Worm (Caenorhabditis elegans): ENCODE data around the gene pgp-3.

Gene pgp-3

DNA sequence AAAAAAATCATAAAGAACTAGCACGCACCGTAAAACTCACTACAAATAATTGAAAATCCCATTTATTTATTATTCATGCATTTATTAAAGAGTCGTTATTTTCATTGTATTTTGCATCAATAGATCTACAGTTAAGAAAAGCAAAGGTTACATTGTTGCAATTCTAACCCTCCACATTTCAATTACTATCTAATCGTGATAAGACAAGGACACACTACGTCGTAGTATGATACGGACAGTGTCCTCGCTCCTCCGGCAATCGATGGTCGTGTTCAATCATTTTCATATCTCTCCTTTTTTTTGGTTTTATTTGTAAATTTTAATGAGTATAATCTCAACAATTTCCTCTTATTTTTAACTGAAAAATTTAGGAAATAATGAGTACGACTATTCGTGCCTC is 41.0 kb downstream of the pgp-3 start, which contains the start of gene prx-12:
Gene prx-12, plus strand, starts transcription at position 371 of the 400 bp plus-strand sequence.
- peak; percentile 52 for TF ChIP-seq elt-2 (tag; optimal IDR thresholded peaks at IDR 0.05)
- no peak for TF ChIP-seq ceh-19 (GFP tag; optimal IDR thresholded peaks at IDR 0.05)
- TF ChIP-seq zip-5 (tag; optimal IDR thresholded peaks at IDR 0.05): no peak

DNA sequence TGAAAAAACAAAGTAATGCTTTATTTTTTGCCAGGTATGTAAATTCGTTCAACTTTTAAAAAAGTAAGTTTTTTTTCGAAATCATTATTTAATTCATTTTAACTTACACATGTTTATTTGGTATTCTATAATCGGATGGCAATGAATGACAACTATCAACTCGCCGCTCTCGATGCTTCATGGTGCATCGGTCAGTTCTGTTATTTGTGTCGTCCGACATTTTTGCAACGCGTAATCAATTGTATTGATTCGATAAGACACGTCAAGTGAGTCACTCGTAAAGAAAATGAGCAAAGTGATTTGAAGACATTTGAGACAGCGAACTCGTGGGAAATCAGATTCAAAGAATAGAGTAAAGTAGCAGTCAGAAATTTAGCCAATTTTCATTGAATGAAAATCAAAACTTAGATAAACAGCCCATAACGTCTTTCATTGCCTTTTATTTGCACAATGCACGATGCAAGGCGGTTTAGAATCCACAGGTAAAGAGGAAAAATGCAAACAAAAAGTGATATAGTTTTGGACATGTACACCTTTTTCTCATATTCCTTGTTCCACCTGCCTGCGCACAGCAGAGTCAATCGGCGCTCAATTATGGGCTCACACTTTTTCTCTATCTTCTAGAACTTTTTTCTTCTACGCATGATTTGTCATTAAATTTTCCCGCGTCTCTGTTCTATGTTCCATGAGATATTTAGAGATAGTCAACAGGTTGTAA is 48.7 kb downstream of the pgp-3 start:
- no peak for TF ChIP-seq pha-4 (tag; optimal IDR thresholded peaks at IDR 0.05)
- no peak for TF ChIP-seq mec-3 (tag; optimal IDR thresholded peaks at IDR 0.05; ENCODE audit: borderline replicate concordance)
- no peak for TF ChIP-seq ztf-16 (tag; optimal IDR thresholded peaks at IDR 0.05)
- TF ChIP-seq fkh-6 (tag; optimal IDR thresholded peaks at IDR 0.05): no peak
- TF ChIP-seq hlh-6 (tag; optimal IDR thresholded peaks at IDR 0.05): no peak
- no peak for TF ChIP-seq pros-1 (tag; optimal IDR thresholded peaks at IDR 0.05)
- TF ChIP-seq nhr-232 (tag; optimal IDR thresholded peaks at IDR 0.05): no peak
- no peak for TF ChIP-seq dve-1 (tag; optimal IDR thresholded peaks at IDR 0.05)
- TF ChIP-seq ama-1 (optimal IDR thresholded peaks at IDR 0.05): no peak

DNA sequence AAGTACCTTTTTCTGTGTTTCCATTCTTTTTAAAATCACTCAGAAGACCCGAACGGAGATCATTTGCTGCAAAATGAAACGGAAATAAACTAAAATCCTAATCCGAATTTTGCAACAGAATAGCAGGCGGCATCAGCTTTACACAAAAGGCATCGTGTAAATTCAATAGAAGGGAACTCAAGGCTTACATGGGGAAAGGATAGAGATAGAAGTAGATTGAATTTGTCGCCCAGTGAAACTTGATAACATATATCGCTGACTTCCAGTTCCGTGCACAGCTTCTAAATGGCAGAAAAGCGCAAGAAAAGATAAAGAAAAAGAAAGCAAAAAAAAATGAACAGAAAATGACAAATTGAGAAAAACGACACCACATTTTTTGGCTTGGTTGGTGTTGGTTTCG is 54.0 kb downstream of the pgp-3 start, which contains the start of gene slo-2:
Gene slo-2, minus strand, starts transcription at position 24 of the 400 bp plus-strand sequence.
- TF ChIP-seq unc-86 (tag; optimal IDR thresholded peaks at IDR 0.05) (no peak), unc-42 (tag; optimal IDR thresholded peaks at IDR 0.05) (peak; percentile 73), fax-1 (tag; optimal IDR thresholded peaks at IDR 0.05) (no peak), pros-1 (tag; optimal IDR thresholded peaks at IDR 0.05) (no peak)

All from whole organism, late embryonic.